Fruit fly (Drosophila melanogaster): ENCODE data around the gene Pgd.

Pgd gene

DNA sequence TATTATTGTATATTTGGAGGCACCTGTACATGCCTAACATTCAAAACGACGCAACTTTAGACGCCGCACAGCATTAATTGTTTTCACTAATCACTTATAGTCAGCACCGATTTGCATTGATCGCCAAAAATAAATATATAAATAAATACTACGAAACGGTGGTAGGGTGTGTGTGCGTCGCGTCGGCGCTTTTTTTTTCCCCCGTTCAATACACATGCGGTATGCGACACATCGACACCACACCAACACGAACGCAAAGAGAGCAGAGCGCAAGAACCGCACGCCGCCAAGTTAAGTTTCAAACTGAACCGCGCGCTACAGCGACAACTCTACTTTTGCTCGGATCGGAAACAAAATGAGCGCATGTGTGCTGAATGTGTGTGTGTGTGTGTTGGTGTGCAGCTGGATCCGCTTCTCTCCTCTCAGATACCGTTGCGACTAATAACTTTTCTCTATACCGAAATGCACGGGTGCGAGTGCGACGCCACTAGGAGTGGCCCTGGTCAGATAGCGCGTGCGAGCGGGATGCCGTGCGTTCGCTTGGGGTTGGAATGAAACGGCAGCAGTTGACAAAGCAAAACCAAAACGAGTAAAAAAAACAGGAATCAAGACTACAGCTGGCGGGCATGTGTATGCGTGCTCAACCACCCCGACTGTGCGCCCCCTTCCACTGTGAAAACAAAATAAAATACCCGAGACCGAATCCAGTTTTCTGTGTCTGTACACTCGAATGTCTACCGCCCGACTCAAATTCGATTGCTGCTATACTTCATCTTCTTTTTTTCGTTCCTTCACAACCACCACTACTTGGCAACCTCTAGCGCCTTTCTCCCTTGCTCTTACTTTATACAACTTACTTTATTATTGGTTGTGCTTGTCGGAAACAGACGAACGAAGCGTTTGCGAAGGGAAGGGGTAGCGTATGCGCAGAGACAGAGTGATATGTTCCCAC, 21.6 kb upstream of the Pgd start, which contains the start of gene ph-d (continued):
- TF ChIP-seq pdm3 (GFP tag; optimal IDR thresholded peaks at IDR 0.05) (peak; percentile 51), Hr38 (GFP tag; optimal IDR thresholded peaks at IDR 0.05) (no peak), topi (GFP tag; optimal IDR thresholded peaks at IDR 0.05) (peak; percentile 52), CG31627 (GFP tag; optimal IDR thresholded peaks at IDR 0.05) (peak; percentile 23), CG7368 (GFP tag; optimal IDR thresholded peaks at IDR 0.05) (peak; percentile 60), salr (GFP tag; optimal IDR thresholded peaks at IDR 0.05) (peak; percentile 58 to 74), Hr39 (GFP tag; optimal IDR thresholded peaks at IDR 0.05) (peak; percentile 21), fd59A (GFP tag; optimal IDR thresholded peaks at IDR 0.05) (peak; percentile 75), CG3032 (tag; optimal IDR thresholded peaks at IDR 0.05) (peak; percentile 76), Sox14 (GFP tag; optimal IDR thresholded peaks at IDR 0.05) (peak; percentile 64), CG9139 (GFP tag; optimal IDR thresholded peaks at IDR 0.05) (peak; percentile 81), lz (GFP tag; optimal IDR thresholded peaks at IDR 0.05) (peak; percentile 15), CG1621 (tag; optimal IDR thresholded peaks at IDR 0.05) (peak; percentile 88), Met (GFP tag; optimal IDR thresholded peaks at IDR 0.05) (peak; percentile 62), CG15336 (GFP tag; IDR thresholded peaks at IDR 0.05) (peak; percentile 85), net (GFP tag; optimal IDR thresholded peaks at IDR 0.05) (peak; percentile 75), ss (GFP tag; optimal IDR thresholded peaks at IDR 0.05) (peak; percentile 84 to 93), CG11294 (GFP tag; IDR thresholded peaks at IDR 0.05) (peak; percentile 36; the same call in 1 of the 2 replicates), CG6808 (GFP tag; optimal IDR thresholded peaks at IDR 0.05) (peak; percentile 76), spab (GFP tag; optimal IDR thresholded peaks at IDR 0.05) (no peak), CG8632 (GFP tag; optimal IDR thresholded peaks at IDR 0.05) (no peak), svp (GFP tag) (peak; percentile 75), acj6 (GFP tag; optimal IDR thresholded peaks at IDR 0.05) (peak; percentile 37), CG3919 (GFP tag; optimal IDR thresholded peaks at IDR 0.05) (peak; percentile 20), Ets96B (tag; optimal IDR thresholded peaks at IDR 0.05) (peak; percentile 88), CG6276 (GFP tag; optimal IDR thresholded peaks at IDR 0.05) (peak; percentile 25), Hr4 (GFP tag; optimal IDR thresholded peaks at IDR 0.05) (peak; percentile 52), CG34406 (GFP tag; optimal IDR thresholded peaks at IDR 0.05) (peak; percentile 13), Lpt (GFP tag; optimal IDR thresholded peaks at IDR 0.05) (peak; percentile 94), CG6163 (GFP tag; IDR thresholded peaks at IDR 0.05) (peak; percentile 94), fkh (GFP tag; optimal IDR thresholded peaks at IDR 0.05) (peak; percentile 51), CG8119 (GFP tag; IDR thresholded peaks at IDR 0.05) (peak; percentile 78; the same call in 2 of the 3 replicates), Sox15 (GFP tag; optimal IDR thresholded peaks at IDR 0.05) (no peak), CG10631 (GFP tag; optimal IDR thresholded peaks at IDR 0.05) (peak; percentile 16), CG32006 (GFP tag; optimal IDR thresholded peaks at IDR 0.05) (peak; percentile 57), Blimp-1 (GFP tag; optimal IDR thresholded peaks at IDR 0.05) (peak; percentile 30), Sox102F (GFP tag; optimal IDR thresholded peaks at IDR 0.05) (peak; percentile 45), achi (GFP tag; optimal IDR thresholded peaks at IDR 0.05) (no peak)

DNA sequence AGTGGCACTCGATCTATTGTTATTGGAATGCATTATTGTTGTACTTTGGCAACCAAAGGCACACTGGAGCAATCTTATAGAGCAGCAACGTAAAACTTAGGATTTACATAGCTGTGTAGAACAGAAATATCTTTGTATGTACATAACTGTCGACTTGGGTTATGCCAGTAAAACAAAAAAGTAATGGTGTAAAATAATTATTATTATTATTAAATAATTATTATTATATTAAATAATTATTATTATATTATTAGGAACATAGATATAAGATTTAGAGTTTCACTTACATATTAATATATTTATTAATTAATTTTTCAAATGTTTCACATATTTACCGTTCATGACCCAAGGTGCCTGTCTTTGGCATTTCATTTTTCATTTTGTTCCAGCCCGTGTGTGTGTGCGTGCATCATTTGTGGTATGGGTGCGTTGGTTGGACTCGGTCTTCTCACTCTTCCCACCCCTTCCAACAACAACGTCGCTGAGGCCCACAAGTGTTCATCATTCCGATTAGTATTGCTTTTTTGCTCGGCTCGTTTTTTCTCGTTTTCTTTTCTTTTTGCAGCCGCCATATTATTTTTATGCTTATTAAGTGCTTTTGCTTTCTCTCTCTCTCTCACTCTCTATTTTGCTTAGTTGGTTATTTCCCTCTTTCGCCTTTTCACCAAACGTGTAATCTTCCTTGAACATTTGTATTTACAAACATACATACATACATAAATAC, 20.8 kb upstream of the Pgd start:
- TF ChIP-seq svp (GFP tag) = peak; percentile 89
- TF ChIP-seq Hr38 (GFP tag; optimal IDR thresholded peaks at IDR 0.05) = no peak
- TF ChIP-seq Hr39 (GFP tag; optimal IDR thresholded peaks at IDR 0.05) = peak; percentile 85
- TF ChIP-seq esn (GFP tag; optimal IDR thresholded peaks at IDR 0.05) = peak; percentile 88
- peak; percentile 91 for TF ChIP-seq Sox15 (GFP tag; optimal IDR thresholded peaks at IDR 0.05)
- TF ChIP-seq CG6854 (GFP tag; optimal IDR thresholded peaks at IDR 0.05) = peak; percentile 85
- peak; percentile 85 for TF ChIP-seq CG11902 (GFP tag; optimal IDR thresholded peaks at IDR 0.05)
- TF ChIP-seq Gug (GFP tag; IDR thresholded peaks at IDR 0.05) = peak; percentile 75
- peak; percentile 46 for TF ChIP-seq vri (GFP tag; optimal IDR thresholded peaks at IDR 0.05)
- peak; percentile 69 for TF ChIP-seq CG8319 (GFP tag; optimal IDR thresholded peaks at IDR 0.05)
- TF ChIP-seq fd85E (GFP tag; optimal IDR thresholded peaks at IDR 0.05) = peak; percentile 43
- peak; percentile 76 for TF ChIP-seq dac (GFP tag; optimal IDR thresholded peaks at IDR 0.05)
- peak; percentile 90 for TF ChIP-seq acj6 (GFP tag; optimal IDR thresholded peaks at IDR 0.05)
- TF ChIP-seq fkh (GFP tag; optimal IDR thresholded peaks at IDR 0.05) = peak; percentile 66
- peak; percentile 87 for TF ChIP-seq Lpt (GFP tag; optimal IDR thresholded peaks at IDR 0.05)
- peak; percentile 75 for TF ChIP-seq Hr4 (GFP tag; optimal IDR thresholded peaks at IDR 0.05)
- TF ChIP-seq dsx (GFP tag; optimal IDR thresholded peaks at IDR 0.05; ENCODE audit: poor library complexity, severe bottlenecking) = peak; percentile 80
- TF ChIP-seq CG1621 (tag; optimal IDR thresholded peaks at IDR 0.05) = peak; percentile 79
- TF ChIP-seq CG15336 (GFP tag; IDR thresholded peaks at IDR 0.05) = peak; percentile 86
- TF ChIP-seq CG7368 (GFP tag; optimal IDR thresholded peaks at IDR 0.05) = peak; percentile 69
